Fruit fly (Drosophila melanogaster) whole organism, embryonic: ENCODE data around the gene kek4.

Source experiments
- Abd-B ChIP-seq: fragments of 200-800 bp; sonication (Bioruptor generic); optimal IDR thresholded peaks from 2 replicates; lab custom pipeline; 2018; ENCODE audit warnings: missing biosample characterization, mild to moderate bottlenecking, missing genetic modification characterization, moderate library complexity
- CG12219 ChIP-seq: fragments of 200-800 bp; sonication (Bioruptor generic); optimal IDR thresholded peaks from 3 replicates; lab custom pipeline; 2018; ENCODE audit warnings: missing biosample characterization, mild to moderate bottlenecking, missing genetic modification characterization
- CG1233 ChIP-seq: fragments of 200-800 bp; sonication (Bioruptor generic); optimal IDR thresholded peaks from 4 replicates; lab custom pipeline; 2018; ENCODE audit warnings: missing biosample characterization, mild to moderate bottlenecking, missing genetic modification characterization
- CG12769 ChIP-seq: fragments of 200-800 bp; sonication (Bioruptor generic); optimal IDR thresholded peaks from 2 replicates; lab custom pipeline; 2019; ENCODE audit warnings: missing biosample characterization, mild to moderate bottlenecking, missing genetic modification characterization, moderate library complexity
- CG13287 ChIP-seq: fragments of 200-800 bp; sonication (Bioruptor generic); IDR thresholded peaks from 2 replicates; pipeline ENCODE4 v1.3.6; 2022; ENCODE audit warnings: missing biosample characterization, missing genetic modification characterization; ENCODE audit not compliant: partially characterized antibody
- CG14860 ChIP-seq: fragments of 200-800 bp; sonication (Bioruptor generic); IDR thresholded peaks from 3 replicates; pipeline ENCODE4 v1.3.6; 2022; ENCODE audit warnings: missing biosample characterization, missing genetic modification characterization; ENCODE audit not compliant: partially characterized antibody
- CG15479 ChIP-seq: fragments of 200-800 bp; sonication (Bioruptor generic); optimal IDR thresholded peaks from 3 replicates; lab custom pipeline; 2019; ENCODE audit warnings: missing biosample characterization, mild to moderate bottlenecking, missing genetic modification characterization, moderate library complexity
- CG17385 ChIP-seq: fragments of 200-800 bp; sonication (Bioruptor generic); optimal IDR thresholded peaks from 3 replicates; lab custom pipeline; 2018; ENCODE audit warnings: missing biosample characterization, mild to moderate bottlenecking, missing genetic modification characterization
- CG2116 ChIP-seq: fragments of 200-800 bp; sonication (Bioruptor generic); optimal IDR thresholded peaks from 3 replicates; lab custom pipeline; 2018; ENCODE audit warnings: missing biosample characterization, mild to moderate bottlenecking, missing genetic modification characterization
- CG2120 ChIP-seq: fragments of 200-800 bp; sonication (Bioruptor generic); optimal IDR thresholded peaks from 3 replicates; lab custom pipeline; 2016; ENCODE audit warnings: missing biosample characterization, missing genetic modification characterization
- CG2129 ChIP-seq: fragments of 200-800 bp; sonication (Bioruptor generic); IDR thresholded peaks from 2 replicates; pipeline ENCODE4 v1.3.6; 2022; ENCODE audit warnings: missing biosample characterization, missing genetic modification characterization; ENCODE audit not compliant: partially characterized antibody
- CG30431 ChIP-seq: fragments of 200-800 bp; sonication (Bioruptor generic); optimal IDR thresholded peaks from 2 replicates; lab custom pipeline; 2017; ENCODE audit warnings: missing biosample characterization, missing genetic modification characterization
- CG3065 ChIP-seq: fragments of 200-800 bp; sonication (Bioruptor generic); optimal IDR thresholded peaks from 2 replicates; lab custom pipeline; 2016; ENCODE audit warnings: missing biosample characterization, missing genetic modification characterization
- CG43689 ChIP-seq: fragments of 200-800 bp; sonication (Bioruptor generic); IDR thresholded peaks from 2 replicates; pipeline ENCODE4 v1.3.6; 2022; ENCODE audit warnings: missing biosample characterization, missing genetic modification characterization
- CG4730 ChIP-seq: fragments of 200-800 bp; sonication (Bioruptor generic); IDR thresholded peaks from 2 replicates; pipeline ENCODE4 v1.3.6; 2022; ENCODE audit warnings: missing biosample characterization, missing genetic modification characterization
- CG9797 ChIP-seq: fragments of 200-800 bp; sonication (Bioruptor generic); optimal IDR thresholded peaks from 3 replicates; lab custom pipeline; 2018; ENCODE audit warnings: missing biosample characterization, mild to moderate bottlenecking, missing genetic modification characterization
- Chrac-16 ChIP-seq: fragments of 200-800 bp; sonication (Bioruptor generic); optimal IDR thresholded peaks from 3 replicates; lab custom pipeline; 2016; ENCODE audit warnings: missing biosample characterization, missing genetic modification characterization
- Dbx ChIP-seq: fragments of 200-800 bp; sonication (Bioruptor generic); IDR thresholded peaks from 3 replicates; pipeline ENCODE4 v1.3.6; 2022; ENCODE audit warnings: missing biosample characterization, missing genetic modification characterization
- Dfd ChIP-seq, 2 experiments: fragments of >200 bp; optimal IDR thresholded peaks; 2 replicates each; lab custom pipeline; 2017; ENCODE audit warnings: missing biosample characterization in 2 of 2, missing genetic modification characterization in 2 of 2
- Dp ChIP-seq: fragments of 200-800 bp; sonication (Bioruptor generic); optimal IDR thresholded peaks from 2 replicates; lab custom pipeline; 2018; ENCODE audit warnings: missing biosample characterization, mild to moderate bottlenecking, missing genetic modification characterization, moderate library complexity
- Dref ChIP-seq: fragments of 200-800 bp; sonication (Bioruptor generic); IDR thresholded peaks from 2 replicates; pipeline ENCODE4 v1.3.6; 2022; ENCODE audit warnings: missing biosample characterization, missing genetic modification characterization
- MBD-R2 ChIP-seq: fragments of 200-800 bp; sonication (Bioruptor generic); IDR thresholded peaks from 2 replicates; pipeline ENCODE4 v1.3.6; 2022; ENCODE audit warnings: missing biosample characterization, missing genetic modification characterization
- MESR4 ChIP-seq: fragments of 200-800 bp; sonication (Bioruptor generic); optimal IDR thresholded peaks from 2 replicates; lab custom pipeline; 2018; ENCODE audit warnings: missing biosample characterization, mild to moderate bottlenecking, missing genetic modification characterization, moderate library complexity
- Myb ChIP-seq: fragments of 200-800 bp; sonication (Bioruptor generic); optimal IDR thresholded peaks from 2 replicates; lab custom pipeline; 2016; ENCODE audit warnings: missing biosample characterization, missing genetic modification characterization
- Ptx1 ChIP-seq: fragments of 200-800 bp; sonication (Bioruptor generic); IDR thresholded peaks from 2 replicates; pipeline ENCODE4 v1.3.6; 2022; ENCODE audit warnings: missing biosample characterization, missing genetic modification characterization
- Sox102F ChIP-seq: fragments of 200-800 bp; sonication (Bioruptor generic); optimal IDR thresholded peaks from 2 replicates; lab custom pipeline; 2018; ENCODE audit warnings: missing biosample characterization, mild to moderate bottlenecking, missing genetic modification characterization, moderate library complexity
- TFAM ChIP-seq: fragments of 200-800 bp; sonication (Bioruptor generic); optimal IDR thresholded peaks from 2 replicates; lab custom pipeline; 2017; ENCODE audit warnings: missing biosample characterization, missing genetic modification characterization, inconsistent platforms
- YL-1 ChIP-seq: fragments of 200-800 bp; sonication (Bioruptor generic); optimal IDR thresholded peaks from 3 replicates; lab custom pipeline; 2017; ENCODE audit warnings: missing biosample characterization, mild to moderate bottlenecking, missing genetic modification characterization
- bigmax ChIP-seq: fragments of 200-800 bp; sonication (Bioruptor generic); optimal IDR thresholded peaks from 2 replicates; lab custom pipeline; 2018; ENCODE audit warnings: missing biosample characterization, mild to moderate bottlenecking, missing genetic modification characterization
- caup ChIP-seq: fragments of 200-800 bp; sonication (Bioruptor generic); optimal IDR thresholded peaks from 3 replicates; lab custom pipeline; 2017; ENCODE audit warnings: missing biosample characterization, mild to moderate bottlenecking, missing genetic modification characterization, moderate library complexity; ENCODE audit not compliant: severe bottlenecking
- ci ChIP-seq: fragments of 200-800 bp; sonication (Bioruptor generic); IDR thresholded peaks from 3 replicates; pipeline ENCODE4 v1.3.6; 2022; ENCODE audit warnings: missing biosample characterization, missing genetic modification characterization
- croc ChIP-seq: fragments of 200-800 bp; sonication (Bioruptor generic); conservative IDR thresholded peaks from 3 replicates; pipeline ENCODE4 v1.3.6; 2022; ENCODE audit warnings: missing biosample characterization, missing genetic modification characterization
- danr ChIP-seq: fragments of 200-800 bp; sonication (Bioruptor generic); IDR thresholded peaks from 2 replicates; pipeline ENCODE4 v1.3.6; 2022; ENCODE audit warnings: missing biosample characterization, missing genetic modification characterization
- dysf ChIP-seq: fragments of 200-800 bp; sonication (Bioruptor generic); IDR thresholded peaks from 3 replicates; pipeline ENCODE4 v1.3.6; 2022; ENCODE audit warnings: missing biosample characterization, missing genetic modification characterization
- ham ChIP-seq: fragments of 200-800 bp; sonication (Bioruptor generic); IDR thresholded peaks from 2 replicates; pipeline ENCODE4 v1.3.6; 2022; ENCODE audit warnings: missing biosample characterization, missing genetic modification characterization
- jumu ChIP-seq: fragments of 200-800 bp; sonication (Bioruptor generic); optimal IDR thresholded peaks from 3 replicates; lab custom pipeline; 2016; ENCODE audit warnings: missing biosample characterization, missing genetic modification characterization
- kni ChIP-seq: fragments of 200-800 bp; sonication (Bioruptor generic); optimal IDR thresholded peaks from 3 replicates; lab custom pipeline; 2017; ENCODE audit warnings: mild to moderate bottlenecking, missing biosample characterization, missing genetic modification reagents, missing genetic modification characterization
- lov ChIP-seq, 2 experiments: fragments of 200-800 bp in 1 of 2; fragments of >200 bp in 1 of 2; sonication (Bioruptor generic) in 1 of 2; IDR thresholded peaks in 1 of 2; optimal IDR thresholded peaks in 1 of 2; 2 replicates in 1 of 2; 3 replicates in 1 of 2; pipeline versions ENCODE4 v1.3.6 to Lab custom; 2017 to 2022; ENCODE audit warnings: missing biosample characterization in 1 of 2, missing genetic modification characterization in 1 of 2
- nerfin-2 ChIP-seq: fragments of 200-800 bp; sonication (Bioruptor generic); IDR thresholded peaks from 2 replicates; pipeline ENCODE4 v1.3.6; 2022; ENCODE audit warnings: missing biosample characterization, missing genetic modification characterization; ENCODE audit not compliant: partially characterized antibody
- otp ChIP-seq: fragments of 200-800 bp; sonication (Bioruptor generic); IDR thresholded peaks from 3 replicates; pipeline ENCODE4, ENCODE4 v1.3.6; 2022; ENCODE audit warnings: missing biosample characterization, missing genetic modification characterization
- pfk ChIP-seq: fragments of 200-800 bp; sonication (Bioruptor generic); optimal IDR thresholded peaks from 2 replicates; lab custom pipeline; 2018; ENCODE audit warnings: missing biosample characterization, mild to moderate bottlenecking, missing genetic modification characterization, moderate library complexity
- phol ChIP-seq: fragments of 200-800 bp; sonication (Bioruptor generic); optimal IDR thresholded peaks from 3 replicates; lab custom pipeline; 2018; ENCODE audit warnings: missing biosample characterization, mild to moderate bottlenecking, missing genetic modification characterization, moderate library complexity
- pita ChIP-seq: fragments of 200-800 bp; sonication (Bioruptor generic); optimal IDR thresholded peaks from 2 replicates; lab custom pipeline; 2017; ENCODE audit warnings: missing biosample characterization, mild to moderate bottlenecking, missing genetic modification characterization
- pros ChIP-seq: fragments of 200-800 bp; sonication (Bioruptor generic); optimal IDR thresholded peaks from 3 replicates; lab custom pipeline; 2019; ENCODE audit warnings: missing biosample characterization, mild to moderate bottlenecking, missing genetic modification characterization, moderate library complexity
- sim ChIP-seq: fragments of 200-800 bp; sonication (Bioruptor generic); IDR thresholded peaks from 2 replicates; pipeline ENCODE4 v1.3.6; 2022; ENCODE audit warnings: missing biosample characterization, missing genetic modification characterization
- stwl ChIP-seq: fragments of 200-800 bp; sonication (Bioruptor generic); optimal IDR thresholded peaks from 3 replicates; lab custom pipeline; 2018; ENCODE audit warnings: missing biosample characterization, mild to moderate bottlenecking, missing genetic modification characterization, moderate library complexity
- vnd ChIP-seq: fragments of 200-800 bp; sonication (Bioruptor generic); IDR thresholded peaks from 3 replicates; pipeline ENCODE4 v1.3.6; 2022; ENCODE audit warnings: missing biosample characterization, missing genetic modification characterization; ENCODE audit not compliant: partially characterized antibody
- vvl ChIP-seq: fragments of 200-800 bp; sonication (Bioruptor generic); IDR thresholded peaks from 2 replicates; pipeline ENCODE4 v1.3.6; 2022; ENCODE audit warnings: missing biosample characterization, missing genetic modification characterization
- z ChIP-seq: fragments of 200-800 bp; sonication (Bioruptor generic); IDR thresholded peaks from 3 replicates; pipeline ENCODE4 v1.3.6; 2022; ENCODE audit warnings: missing biosample characterization, missing genetic modification characterization
- zen2 ChIP-seq: fragments of 200-800 bp; sonication (Bioruptor generic); IDR thresholded peaks from 3 replicates; pipeline ENCODE4 v1.3.6; 2022; ENCODE audit warnings: missing biosample characterization, missing genetic modification characterization; ENCODE audit not compliant: partially characterized antibody

kek4 gene

DNA sequence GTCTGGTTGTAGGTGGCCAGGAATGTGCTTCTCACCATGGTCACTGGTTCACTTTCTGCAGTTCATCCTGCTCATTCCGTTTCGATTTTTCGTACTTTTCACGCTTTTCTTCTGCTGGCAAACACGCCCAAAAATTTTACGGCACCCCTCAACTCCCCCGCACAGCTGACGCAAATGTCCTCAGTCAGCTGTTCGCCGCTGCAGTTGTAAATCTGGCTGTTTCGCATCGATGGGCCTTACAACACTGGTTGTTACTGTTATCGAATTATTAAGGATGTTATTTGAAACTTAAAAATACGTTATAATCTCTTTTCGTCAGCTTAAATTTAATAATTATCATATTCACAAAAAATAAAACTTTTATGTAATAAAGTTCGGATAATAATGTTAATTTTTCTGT, 32.7 kb downstream of the kek4 start, which contains the start of gene Mgat3 (continued):
- no peak for TF ChIP-seq z (GFP tag; lab: Robert Waterston, UW)
- no peak for TF ChIP-seq phol (tag; lab: Kevin White, UChicago)
- no peak for TF ChIP-seq nerfin-2 (GFP tag; lab: Robert Waterston, UW)
- no peak for TF ChIP-seq CG14860 (GFP tag; lab: Robert Waterston, UW)
- no peak for TF ChIP-seq Dfd (GFP tag; optimal IDR thresholded peaks at IDR 0.05; lab: Kevin White, UChicago)
- no peak for TF ChIP-seq CG17385 (GFP tag; lab: Kevin White, UChicago)
- no peak for TF ChIP-seq CG43689 (GFP tag; lab: Robert Waterston, UW)
- TF ChIP-seq CG2116 (GFP tag; lab: Kevin White, UChicago): peak; percentile 55
- TF ChIP-seq stwl (tag; lab: Kevin White, UChicago): peak; percentile 82
- no peak for TF ChIP-seq pfk (GFP tag; lab: Kevin White, UChicago)
- no peak for TF ChIP-seq CG30431
- no peak for TF ChIP-seq lov (optimal IDR thresholded peaks at IDR 0.05; lab: Kevin White, UChicago)
- no peak for TF ChIP-seq lov (GFP tag; IDR thresholded peaks at IDR 0.05; lab: Robert Waterston, UW)
- no peak for TF ChIP-seq Abd-B (GFP tag; lab: Kevin White, UChicago)
- TF ChIP-seq Dbx (GFP tag; lab: Robert Waterston, UW): no peak
- no peak for TF ChIP-seq caup (GFP tag; lab: Kevin White, UChicago)
- no peak for TF ChIP-seq dysf (GFP tag; lab: Robert Waterston, UW)
- TF ChIP-seq Dref (GFP tag; lab: Robert Waterston, UW): peak; percentile 44
- no peak for TF ChIP-seq ham (GFP tag; lab: Robert Waterston, UW)
- no peak for TF ChIP-seq CG2120
- peak; percentile 16 for TF ChIP-seq MESR4 (GFP tag; lab: Kevin White, UChicago)
- TF ChIP-seq sim (GFP tag; lab: Robert Waterston, UW): no peak
- peak; percentile 46; the same call in 1 of the 2 replicates for TF ChIP-seq MBD-R2
- TF ChIP-seq CG3065: no peak
- peak; percentile 41 for TF ChIP-seq Myb
- TF ChIP-seq bigmax (GFP tag; lab: Kevin White, UChicago): no peak
- no peak for TF ChIP-seq Sox102F (GFP tag; lab: Kevin White, UChicago)
- no peak for TF ChIP-seq ci (GFP tag; lab: Robert Waterston, UW)
- no peak for TF ChIP-seq pros (GFP tag; lab: Kevin White, UChicago)
- TF ChIP-seq, all 482 proteins: peak for 20

DNA sequence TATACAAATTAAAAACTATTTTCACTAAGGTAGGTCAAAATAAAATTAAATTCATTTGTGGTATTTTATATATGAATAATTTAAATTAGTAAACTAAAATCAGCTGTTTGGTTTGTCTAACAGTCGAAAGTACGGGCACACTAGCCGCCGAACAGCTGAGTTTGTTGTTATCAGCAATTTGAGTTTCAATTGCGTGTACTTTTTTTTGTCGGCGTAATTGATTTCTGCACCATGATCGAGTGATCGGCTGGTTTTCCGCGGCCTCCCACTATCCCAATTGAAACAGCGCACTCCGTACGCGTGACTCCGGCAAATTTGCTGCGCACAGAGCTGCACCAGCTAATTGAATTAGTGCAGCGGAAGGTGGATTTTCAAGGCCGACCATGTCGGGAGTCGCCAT, 36.1 kb downstream of the kek4 start, which contains the start of gene Alg7:
Gene Alg7 (plus strand): TSS at position 153 of the 400 bp plus-strand sequence.
- TF ChIP-seq CG4730 (GFP tag; lab: Robert Waterston, UW) (no peak), CG12219 (GFP tag; lab: Kevin White, UChicago) (no peak), CG1233 (no peak), Chrac-16 (no peak), TFAM (GFP tag; lab: Kevin White, UChicago) (no peak), kni (no peak), CG15479 (GFP tag; lab: Kevin White, UChicago) (peak; percentile 78), vnd (GFP tag; lab: Robert Waterston, UW) (no peak), Ptx1 (GFP tag; lab: Robert Waterston, UW) (no peak), CG2129 (GFP tag; lab: Robert Waterston, UW) (0 out of 2 replicates have a peak, but pooled peaks have one; percentile 16), CG12769 (tag; lab: Kevin White, UChicago) (no peak), CG9797 (GFP tag; lab: Kevin White, UChicago) (peak; percentile 72), YL-1 (no peak), CG13287 (GFP tag; lab: Robert Waterston, UW) (peak; percentile 50), Dp (GFP tag; lab: Kevin White, UChicago) (peak; percentile 37), zen2 (no peak), ci (GFP tag; lab: Robert Waterston, UW) (0 out of 3 replicates have a peak, but pooled peaks have one; percentile 10), danr (GFP tag; lab: Robert Waterston, UW) (no peak), croc (no peak), jumu (GFP tag; lab: Kevin White, UChicago) (no peak), otp (GFP tag; lab: Robert Waterston, UW) (no peak), z (GFP tag; lab: Robert Waterston, UW) (no peak), pita (GFP tag; lab: Kevin White, UChicago) (no peak), vvl (GFP tag; lab: Robert Waterston, UW) (peak; percentile 70; the same call in 1 of the 2 replicates)
